Worm (Caenorhabditis elegans) whole organism, mixed stage, embryonic: ENCODE data around the gene col-174.

Source experiments
- M03D4.4 ChIP-seq: sonication (generic microtip); optimal IDR thresholded peaks from 2 replicates; lab custom pipeline; 2017; ENCODE audit warnings: mild to moderate bottlenecking, missing genetic modification characterization, missing compliant biosample characterization
- bed-3 ChIP-seq: fragments of 200-800 bp; sonication (Bioruptor generic); optimal IDR thresholded peaks from 3 replicates; lab custom pipeline; 2018; ENCODE audit warnings: mild to moderate bottlenecking, missing genetic modification characterization, moderate library complexity, missing compliant biosample characterization
- blmp-1 ChIP-seq: fragments of 150-350 bp; optimal IDR thresholded peaks from 2 replicates; lab custom pipeline; 2014; ENCODE audit warnings: missing biosample characterization, missing genetic modification characterization
- ceh-39 ChIP-seq: fragments of 150-350 bp; optimal IDR thresholded peaks from 2 replicates; lab custom pipeline; 2014; ENCODE audit warnings: missing biosample characterization, missing genetic modification characterization
- ceh-43 ChIP-seq: fragments of 200-800 bp; sonication (Bioruptor generic); optimal IDR thresholded peaks from 2 replicates; lab custom pipeline; 2018; ENCODE audit warnings: mild to moderate bottlenecking, missing genetic modification characterization, moderate library complexity, missing compliant biosample characterization
- ceh-83 ChIP-seq: fragments of 200-800 bp; sonication (Bioruptor generic); optimal IDR thresholded peaks from 2 replicates; lab custom pipeline; 2018; ENCODE audit warnings: mild to moderate bottlenecking, missing genetic modification characterization, missing compliant biosample characterization
- ces-1 ChIP-seq: fragments of 150-350 bp; optimal IDR thresholded peaks from 2 replicates; lab custom pipeline; 2014; ENCODE audit warnings: missing biosample characterization, missing genetic modification reagents, missing genetic modification characterization
- elt-3 ChIP-seq: fragments of 150-350 bp; optimal IDR thresholded peaks from 2 replicates; lab custom pipeline; 2014; ENCODE audit warnings: missing biosample characterization, missing genetic modification characterization
- flh-1 ChIP-seq: fragments of 200-800 bp; sonication (Bioruptor generic); optimal IDR thresholded peaks from 2 replicates; lab custom pipeline; 2018; ENCODE audit warnings: mild to moderate bottlenecking, missing genetic modification characterization, moderate library complexity, missing compliant biosample characterization
- ham-2 ChIP-seq: fragments of 200-800 bp; sonication (Bioruptor generic); optimal IDR thresholded peaks from 2 replicates; lab custom pipeline; 2018; ENCODE audit warnings: mild to moderate bottlenecking, missing genetic modification characterization, missing compliant biosample characterization
- hlh-1 ChIP-seq: fragments of 150-350 bp; optimal IDR thresholded peaks from 2 replicates; lab custom pipeline; 2014; ENCODE audit warnings: missing biosample characterization, missing genetic modification reagents, missing genetic modification characterization
- lin-13 ChIP-seq: fragments of 150-350 bp; optimal IDR thresholded peaks from 2 replicates; lab custom pipeline; 2014; ENCODE audit warnings: missing biosample characterization, missing genetic modification characterization
- lin-32 ChIP-seq: fragments of 200-800 bp; sonication (Bioruptor generic); optimal IDR thresholded peaks from 2 replicates; lab custom pipeline; 2018; ENCODE audit warnings: mild to moderate bottlenecking, missing genetic modification characterization, missing compliant biosample characterization
- lsy-2 ChIP-seq: fragments of 150-350 bp; optimal IDR thresholded peaks from 2 replicates; lab custom pipeline; 2014; ENCODE audit warnings: missing biosample characterization, missing genetic modification characterization
- mab-5 ChIP-seq: fragments of 150-350 bp; optimal IDR thresholded peaks from 2 replicates; lab custom pipeline; 2014; ENCODE audit warnings: missing biosample characterization, missing genetic modification characterization
- mep-1 ChIP-seq: fragments of 150-350 bp; optimal IDR thresholded peaks from 2 replicates; lab custom pipeline; 2017; ENCODE audit warnings: missing biosample characterization, missing genetic modification reagents, missing genetic modification characterization, inconsistent platforms
- nhr-12 ChIP-seq: fragments of 150-350 bp; optimal IDR thresholded peaks from 2 replicates; lab custom pipeline; 2014; ENCODE audit warnings: missing biosample characterization, missing genetic modification characterization
- nhr-2 ChIP-seq: fragments of 150-350 bp; optimal IDR thresholded peaks from 2 replicates; lab custom pipeline; 2014; ENCODE audit warnings: missing biosample characterization, missing genetic modification characterization
- nhr-28 ChIP-seq: fragments of 150-350 bp; optimal IDR thresholded peaks from 2 replicates; lab custom pipeline; 2014; ENCODE audit warnings: missing biosample characterization, missing genetic modification characterization
- nhr-76 ChIP-seq: sonication (generic microtip); optimal IDR thresholded peaks from 2 replicates; lab custom pipeline; 2017; ENCODE audit warnings: missing biosample characterization, missing genetic modification characterization
- snpc-4 ChIP-seq: fragments of 150-350 bp; optimal IDR thresholded peaks from 2 replicates; lab custom pipeline; 2014; ENCODE audit warnings: missing biosample characterization, missing genetic modification characterization
- sptf-1 ChIP-seq: sonication (generic microtip); optimal IDR thresholded peaks from 2 replicates; lab custom pipeline; 2017; ENCODE audit warnings: mild to moderate bottlenecking, missing genetic modification characterization, moderate library complexity, missing compliant biosample characterization
- tbx-8 ChIP-seq: fragments of 200-800 bp; sonication (Bioruptor generic); optimal IDR thresholded peaks from 2 replicates; lab custom pipeline; 2018; ENCODE audit warnings: mild to moderate bottlenecking, missing genetic modification characterization, moderate library complexity, missing compliant biosample characterization
- unc-120 ChIP-seq: sonication (generic microtip); optimal IDR thresholded peaks from 2 replicates; lab custom pipeline; 2017; ENCODE audit warnings: missing genetic modification characterization, missing compliant biosample characterization; ENCODE audit not compliant: poor library complexity, severe bottlenecking
- unc-39 ChIP-seq: fragments of 150-350 bp; optimal IDR thresholded peaks from 2 replicates; lab custom pipeline; 2014; ENCODE audit warnings: missing biosample characterization, missing genetic modification characterization
- unc-62 ChIP-seq: fragments of 150-350 bp; optimal IDR thresholded peaks from 2 replicates; lab custom pipeline; 2014; ENCODE audit warnings: missing biosample characterization, missing genetic modification reagents, missing genetic modification characterization
- zip-8 ChIP-seq: fragments of 150-350 bp; optimal IDR thresholded peaks from 2 replicates; lab custom pipeline; 2014; ENCODE audit warnings: missing biosample characterization, missing genetic modification characterization
- ztf-11 ChIP-seq: fragments of 150-350 bp; optimal IDR thresholded peaks from 2 replicates; lab custom pipeline; 2014; ENCODE audit warnings: missing biosample characterization, missing genetic modification characterization

The col-174 gene

ce11 chrX:7563425-7563824, 16.8 kb downstream of the col-174 start:
- peak; percentile 4 for TF ChIP-seq hlh-1 (tag; lab: Kevin White, UChicago)
- TF ChIP-seq zip-8 (tag; lab: Kevin White, UChicago) = peak; percentile 91
- no peak for TF ChIP-seq ces-1 (GFP tag; lab: Kevin White, UChicago)
- no peak for TF ChIP-seq snpc-4 (tag; lab: Kevin White, UChicago)
- peak; percentile 82 for TF ChIP-seq nhr-2 (tag; lab: Kevin White, UChicago)

DNA sequence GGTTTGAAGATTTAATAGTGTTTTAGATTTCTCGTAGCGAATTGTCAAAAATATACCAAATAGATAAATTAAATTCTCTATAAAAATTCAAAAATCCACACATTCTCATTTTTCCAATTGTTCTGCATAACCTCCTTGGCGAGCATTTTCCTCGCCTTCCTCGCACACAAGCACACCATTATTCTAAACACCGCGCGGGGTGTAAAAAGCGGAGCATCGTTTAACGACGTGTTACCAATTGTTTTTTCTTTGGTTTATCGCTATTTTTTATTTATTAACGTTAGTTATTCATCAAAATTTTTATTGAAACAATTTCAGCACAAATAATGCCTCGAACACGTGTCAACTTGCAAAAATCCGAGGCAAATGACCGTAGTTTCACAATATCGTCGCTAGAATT, 18.4 kb downstream of the col-174 start, which contains the start of gene vps-52:
vps-52 (plus strand) TSS at position 319 of the 400 bp plus-strand sequence.
- TF ChIP-seq mep-1 (tag; lab: Kevin White, UChicago) (peak; percentile 36), ceh-83 (GFP tag; lab: Kevin White, UChicago) (no peak), lin-32 (GFP tag; lab: Kevin White, UChicago) (no peak), ces-1 (GFP tag; lab: Kevin White, UChicago) (peak; percentile 26), unc-39 (tag; lab: Kevin White, UChicago) (no peak), unc-120 (no peak)

DNA sequence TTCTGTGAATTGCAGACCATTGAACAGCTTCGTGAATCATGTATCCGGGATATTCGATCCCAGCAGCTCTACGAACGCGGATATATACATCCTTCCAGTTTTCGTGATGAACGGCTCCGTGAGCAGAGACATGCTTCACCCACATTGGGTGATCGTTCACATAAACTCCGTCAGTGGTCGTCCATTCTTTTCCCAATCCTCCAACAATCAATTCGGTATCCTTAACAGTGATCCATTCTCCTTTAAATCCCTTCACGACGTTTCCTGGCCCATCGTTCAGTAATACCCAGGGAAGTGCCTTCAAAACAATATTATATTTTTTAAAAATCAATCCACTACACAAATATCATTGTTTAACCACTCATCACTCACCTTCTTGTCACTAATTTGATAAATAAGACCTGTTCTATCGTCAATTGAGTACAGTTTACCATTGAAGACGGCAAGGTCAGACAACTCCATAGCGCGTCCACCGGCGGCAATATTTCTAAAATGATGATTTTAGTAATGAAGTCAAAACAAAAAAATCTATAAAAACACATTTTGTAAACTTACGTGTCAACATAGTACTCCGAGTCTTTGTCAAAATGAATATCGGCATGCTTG, 22.2 kb downstream of the col-174 start:
- TF ChIP-seq lin-13 (tag; lab: Kevin White, UChicago) = no peak
- TF ChIP-seq mab-5 = no peak
- no peak for TF ChIP-seq unc-39 (tag; lab: Kevin White, UChicago)
- TF ChIP-seq tbx-8 = no peak
- no peak for TF ChIP-seq ceh-39 (tag; lab: Kevin White, UChicago)
- TF ChIP-seq nhr-28 = no peak
- TF ChIP-seq unc-62 = no peak
- no peak for TF ChIP-seq hlh-1 (tag; lab: Kevin White, UChicago)
- no peak for TF ChIP-seq nhr-12 (tag; lab: Kevin White, UChicago)
- TF ChIP-seq flh-1 (GFP tag; lab: Kevin White, UChicago) = no peak
- no peak for TF ChIP-seq ceh-83 (GFP tag; lab: Kevin White, UChicago)
- TF ChIP-seq ztf-11 = no peak
- TF ChIP-seq bed-3 (GFP tag; lab: Kevin White, UChicago) = no peak
- TF ChIP-seq ham-2 (GFP tag; lab: Kevin White, UChicago) = no peak
- no peak for TF ChIP-seq zip-8 (tag; lab: Kevin White, UChicago)
- TF ChIP-seq unc-120 = no peak
- TF ChIP-seq, all 35 proteins: peak for 0

- TF ChIP-seq ces-1 (GFP tag; lab: Kevin White, UChicago) (peak; percentile 91), nhr-76 (tag; lab: Kevin White, UChicago) (no peak), unc-39 (tag; lab: Kevin White, UChicago) (no peak), unc-120 (peak; percentile 11), ceh-39 (tag; lab: Kevin White, UChicago) (peak; percentile 77)
Measured at ce11 chrX:7569685-7570518, 23.3 kb downstream of the col-174 start, which contains the start of gene apy-1. apy-1 (minus strand) TSS chrX:7569722.

ce11 chrX:7572057-7572456, 25.4 kb downstream of the col-174 start, which contains the start of gene pcyt-1:
pcyt-1 (plus strand) TSS chrX:7572357.
- TF ChIP-seq lsy-2 (tag; lab: Kevin White, UChicago) = no peak
- no peak for TF ChIP-seq nhr-2 (tag; lab: Kevin White, UChicago)
- TF ChIP-seq elt-3 (tag; lab: Kevin White, UChicago) = no peak
- TF ChIP-seq tbx-8 = no peak
- TF ChIP-seq lin-32 (GFP tag; lab: Kevin White, UChicago) = no peak
- TF ChIP-seq ceh-43 = no peak
- TF ChIP-seq unc-120 = no peak
- TF ChIP-seq blmp-1 (tag; lab: Kevin White, UChicago) = no peak
- no peak for TF ChIP-seq ceh-83 (GFP tag; lab: Kevin White, UChicago)
- no peak for TF ChIP-seq ceh-39 (tag; lab: Kevin White, UChicago)
- no peak for TF ChIP-seq M03D4.4 (tag; lab: Kevin White, UChicago)
- TF ChIP-seq lin-13 (tag; lab: Kevin White, UChicago) = no peak
- TF ChIP-seq nhr-76 (tag; lab: Kevin White, UChicago) = no peak
- no peak for TF ChIP-seq ham-2 (GFP tag; lab: Kevin White, UChicago)

DNA sequence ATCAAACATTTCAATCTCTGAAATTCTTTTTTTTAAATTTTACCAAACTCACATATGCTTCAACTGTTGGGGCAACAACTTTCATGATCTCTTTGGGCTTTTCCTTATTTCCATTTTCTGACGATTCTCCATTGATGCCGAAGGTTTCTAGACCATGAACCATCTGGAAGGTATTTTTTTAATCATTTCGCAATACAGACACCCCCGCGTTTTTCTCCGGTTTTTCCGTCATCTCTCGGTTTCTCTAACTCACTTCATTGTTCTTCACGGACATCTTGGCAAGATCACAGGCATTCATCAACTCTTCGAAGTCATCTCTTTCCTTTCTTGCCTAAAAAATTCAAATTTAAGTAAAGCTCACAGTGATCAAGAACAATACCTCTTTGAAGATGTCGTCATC, 26.6 kb downstream of the col-174 start:
- TF ChIP-seq sptf-1 (no peak), nhr-76 (tag; lab: Kevin White, UChicago) (no peak), ces-1 (GFP tag; lab: Kevin White, UChicago) (no peak), bed-3 (GFP tag; lab: Kevin White, UChicago) (no peak)
